Fruit fly (Drosophila melanogaster): ENCODE measurements around the gene tank.

- TF ChIP-seq Snoo (tag; optimal IDR thresholded peaks at IDR 0.05) (no peak), fd96Ca (GFP tag; IDR thresholded peaks at IDR 0.05) (peak; percentile 89)
These were observed 40.2 kb downstream of the tank start for dm6 chr2L:4797643-4798042.
